Worm (Caenorhabditis elegans): ENCODE measurements around the gene aak-1.

- TF ChIP-seq ztf-23 (GFP tag; IDR thresholded peaks at IDR 0.05) = no peak
- no peak for TF ChIP-seq cog-1 (tag; optimal IDR thresholded peaks at IDR 0.05)
Observed at ce11 chrIII:8748620-8749019, 12.3 kb downstream of the aak-1 start.
